Worm (Caenorhabditis elegans): ENCODE measurements around the gene F41G4.13.

ce11 chrX:16815508-16815907 lies 19.1 kb downstream of the F41G4.13 start:
- no peak for TF ChIP-seq ztf-23 (GFP tag; IDR thresholded peaks at IDR 0.05)
- 0 out of 2 replicates have a peak, but pooled peaks have one; percentile 36 for TF ChIP-seq flt-1 (GFP tag; IDR thresholded peaks at IDR 0.05)
- TF ChIP-seq cog-1 (tag; optimal IDR thresholded peaks at IDR 0.05): no peak
- TF ChIP-seq klf-2 (GFP tag; conservative IDR thresholded peaks at IDR 0.05): no peak
- TF ChIP-seq ref-1 (GFP tag; conservative IDR thresholded peaks at IDR 0.05): no peak
- TF ChIP-seq med-1 (GFP tag; optimal IDR thresholded peaks at IDR 0.05; ENCODE audit: insufficient read depth): no peak
